Worm (Caenorhabditis elegans): ENCODE measurements around the gene ubc-22.

Gene ubc-22

ce11 chrX:8838176-8838575 is 30.8 kb downstream of the ubc-22 start:
- TF ChIP-seq hmg-4 (GFP tag; optimal IDR thresholded peaks at IDR 0.05) (no peak), sea-1 (GFP tag; conservative IDR thresholded peaks at IDR 0.05) (no peak), ama-1 (optimal IDR thresholded peaks at IDR 0.05) (no peak), B0310.2 (tag; optimal IDR thresholded peaks at IDR 0.05) (no peak), hmbx-1 (tag; optimal IDR thresholded peaks at IDR 0.05) (no peak), tra-4 (tag; optimal IDR thresholded peaks at IDR 0.05) (no peak), scrt-1 (GFP tag; IDR thresholded peaks at IDR 0.05) (no peak), pes-1 (GFP tag; IDR thresholded peaks at IDR 0.05) (no peak), tbx-11 (GFP tag; IDR thresholded peaks at IDR 0.05) (no peak), hnd-1 (tag; optimal IDR thresholded peaks at IDR 0.05) (no peak), F13C5.2 (tag; optimal IDR thresholded peaks at IDR 0.05) (no peak), ets-7 (tag; optimal IDR thresholded peaks at IDR 0.05) (no peak)

DNA sequence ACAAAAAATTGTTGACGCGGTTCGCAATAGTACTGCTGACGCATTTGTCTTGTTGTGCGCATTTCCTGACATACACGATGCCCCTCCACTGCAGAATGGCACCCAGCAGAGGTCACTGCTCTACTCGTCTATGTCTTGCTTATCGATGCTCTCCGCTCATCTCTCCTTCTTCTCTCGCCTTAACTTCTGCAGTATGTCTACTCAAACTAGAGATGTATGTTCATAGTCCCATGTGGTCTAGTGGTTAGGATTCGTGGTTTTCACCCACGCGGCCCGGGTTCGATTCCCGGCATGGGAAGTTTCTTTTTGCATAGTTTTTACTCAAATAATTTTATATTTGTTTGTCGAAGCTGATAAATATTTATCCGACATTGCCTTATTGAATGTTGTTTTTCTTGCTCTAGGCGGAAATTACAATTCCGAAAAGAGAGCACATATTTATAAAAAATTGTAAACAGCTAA is 33.0 kb downstream of the ubc-22 start, which contains the start of gene C28G1.2:
Gene C28G1.2, plus strand, starts transcription at position 130 of the 462 bp plus-strand sequence.
- peak; percentile 96 for TF ChIP-seq B0310.2 (tag; optimal IDR thresholded peaks at IDR 0.05)
- peak; percentile 99 for TF ChIP-seq tbx-37 (GFP tag; conservative IDR thresholded peaks at IDR 0.05)
- peak; percentile 96 for TF ChIP-seq ceh-13 (GFP tag; optimal IDR thresholded peaks at IDR 0.05)
- TF ChIP-seq sea-1 (GFP tag; conservative IDR thresholded peaks at IDR 0.05), result peak; percentile 98
- TF ChIP-seq ceh-36 (tag; optimal IDR thresholded peaks at IDR 0.05), result peak; percentile 96
- peak; percentile 95 for TF ChIP-seq tbx-11 (GFP tag; IDR thresholded peaks at IDR 0.05)
- TF ChIP-seq pes-1 (GFP tag; IDR thresholded peaks at IDR 0.05), result peak; percentile 97
- TF ChIP-seq ama-1 (optimal IDR thresholded peaks at IDR 0.05), result no peak
- TF ChIP-seq ets-7 (tag; optimal IDR thresholded peaks at IDR 0.05), result peak; percentile 89
- TF ChIP-seq scrt-1 (GFP tag; IDR thresholded peaks at IDR 0.05), result peak; percentile 99
- TF ChIP-seq tra-4 (tag; optimal IDR thresholded peaks at IDR 0.05), result peak; percentile 95
- TF ChIP-seq F13C5.2 (tag; optimal IDR thresholded peaks at IDR 0.05), result peak; percentile 98
- peak; percentile 93 for TF ChIP-seq aly-1 (tag; optimal IDR thresholded peaks at IDR 0.05)
- peak; percentile 99 for TF ChIP-seq hmg-4 (GFP tag; optimal IDR thresholded peaks at IDR 0.05)
- peak; percentile 98 for TF ChIP-seq flt-1 (GFP tag; IDR thresholded peaks at IDR 0.05)
- peak; percentile 86 for TF ChIP-seq hmbx-1 (tag; optimal IDR thresholded peaks at IDR 0.05)
- peak; percentile 94 for TF ChIP-seq hnd-1 (tag; optimal IDR thresholded peaks at IDR 0.05)

DNA sequence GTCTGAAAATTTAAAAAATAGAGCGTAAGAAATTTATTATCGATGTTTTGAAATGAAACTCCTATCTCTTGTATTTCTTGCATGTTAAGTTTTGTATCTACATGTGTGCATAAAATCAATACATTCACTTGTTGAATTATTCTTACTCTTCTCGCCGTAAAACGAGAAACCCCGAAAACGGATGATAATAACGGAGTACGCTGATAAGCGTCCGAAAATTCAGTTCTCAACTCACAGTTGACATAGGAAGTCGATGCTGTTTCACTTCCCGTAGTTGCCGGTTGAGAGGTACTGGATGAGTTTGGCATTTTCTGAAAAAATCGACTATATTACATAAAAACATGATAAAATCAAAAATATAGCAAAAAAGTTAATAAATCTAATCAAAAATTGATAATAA is 33.6 kb downstream of the ubc-22 start, which contains the start of gene sec-15:
Gene sec-15, minus strand, starts transcription at position 311 of the 400 bp plus-strand sequence.
- TF ChIP-seq ceh-13 (GFP tag; optimal IDR thresholded peaks at IDR 0.05) (no peak), tbx-11 (GFP tag; IDR thresholded peaks at IDR 0.05) (no peak), hmbx-1 (tag; optimal IDR thresholded peaks at IDR 0.05) (no peak), aly-1 (tag; optimal IDR thresholded peaks at IDR 0.05) (no peak), F13C5.2 (tag; optimal IDR thresholded peaks at IDR 0.05) (no peak), ceh-36 (tag; optimal IDR thresholded peaks at IDR 0.05) (no peak), B0310.2 (tag; optimal IDR thresholded peaks at IDR 0.05) (no peak)

DNA sequence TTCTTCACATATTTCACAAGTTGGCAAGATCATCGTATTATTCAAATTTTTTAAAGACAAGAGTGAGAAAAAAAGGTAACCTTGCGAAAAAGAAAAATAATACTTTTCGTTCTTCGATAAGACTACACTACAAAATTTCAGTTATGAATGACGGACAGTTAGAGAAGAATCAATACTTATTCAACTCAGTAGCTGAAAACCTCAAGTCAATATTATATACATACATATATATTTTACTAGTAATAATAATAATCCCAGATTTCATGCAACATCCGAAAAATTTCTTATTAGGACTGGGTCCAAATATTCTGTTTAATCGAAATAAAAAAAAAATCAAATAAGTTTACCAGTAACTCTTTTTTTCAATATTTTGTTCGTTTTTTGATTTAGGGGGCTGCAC is 37.8 kb downstream of the ubc-22 start, which contains the start of gene C28G1.6:
Gene C28G1.6, minus strand, starts transcription at position 101 of the 400 bp plus-strand sequence.
- TF ChIP-seq ets-7 (tag; optimal IDR thresholded peaks at IDR 0.05) (no peak), tbx-37 (GFP tag; conservative IDR thresholded peaks at IDR 0.05) (no peak), F13C5.2 (tag; optimal IDR thresholded peaks at IDR 0.05) (no peak), ama-1 (optimal IDR thresholded peaks at IDR 0.05) (no peak), ceh-13 (GFP tag; optimal IDR thresholded peaks at IDR 0.05) (no peak), sea-1 (GFP tag; conservative IDR thresholded peaks at IDR 0.05) (no peak), tbx-11 (GFP tag; IDR thresholded peaks at IDR 0.05) (no peak), flt-1 (GFP tag; IDR thresholded peaks at IDR 0.05) (no peak), B0310.2 (tag; optimal IDR thresholded peaks at IDR 0.05) (no peak), tra-4 (tag; optimal IDR thresholded peaks at IDR 0.05) (no peak), hnd-1 (tag; optimal IDR thresholded peaks at IDR 0.05) (no peak), aly-1 (tag; optimal IDR thresholded peaks at IDR 0.05) (no peak), hmg-4 (GFP tag; optimal IDR thresholded peaks at IDR 0.05) (no peak), hmbx-1 (tag; optimal IDR thresholded peaks at IDR 0.05) (no peak), scrt-1 (GFP tag; IDR thresholded peaks at IDR 0.05) (no peak), ceh-36 (tag; optimal IDR thresholded peaks at IDR 0.05) (no peak), pes-1 (GFP tag; IDR thresholded peaks at IDR 0.05) (no peak)

DNA sequence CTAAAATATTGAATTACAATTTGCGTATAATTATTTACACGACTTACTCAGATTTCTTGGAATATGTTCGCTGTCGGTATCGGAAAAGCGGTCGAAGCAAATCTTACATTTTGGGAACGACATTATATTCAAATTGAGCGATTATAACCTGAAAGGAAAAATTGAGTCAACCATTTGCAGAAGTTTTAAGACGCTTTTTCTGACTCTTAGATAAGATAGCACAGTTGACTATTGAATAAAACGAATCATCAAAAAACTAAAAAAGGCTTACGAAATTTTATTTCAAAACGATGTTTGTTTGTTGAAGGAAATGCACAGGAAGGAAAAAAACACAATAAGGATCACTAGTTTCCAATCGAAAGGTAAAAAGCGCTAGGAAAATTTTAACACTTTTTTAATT is 40.6 kb downstream of the ubc-22 start, which contains the start of gene rcs-1:
Gene rcs-1, minus strand, starts transcription at position 176 of the 400 bp plus-strand sequence.
- TF ChIP-seq hmg-4 (GFP tag; optimal IDR thresholded peaks at IDR 0.05) (no peak), ama-1 (optimal IDR thresholded peaks at IDR 0.05) (no peak), B0310.2 (tag; optimal IDR thresholded peaks at IDR 0.05) (no peak), hmbx-1 (tag; optimal IDR thresholded peaks at IDR 0.05) (no peak), sea-1 (GFP tag; conservative IDR thresholded peaks at IDR 0.05) (no peak), flt-1 (GFP tag; IDR thresholded peaks at IDR 0.05) (no peak), hnd-1 (tag; optimal IDR thresholded peaks at IDR 0.05) (no peak), tra-4 (tag; optimal IDR thresholded peaks at IDR 0.05) (no peak), ceh-36 (tag; optimal IDR thresholded peaks at IDR 0.05) (no peak), aly-1 (tag; optimal IDR thresholded peaks at IDR 0.05) (no peak), tbx-37 (GFP tag; conservative IDR thresholded peaks at IDR 0.05) (no peak), ceh-13 (GFP tag; optimal IDR thresholded peaks at IDR 0.05) (no peak), F13C5.2 (tag; optimal IDR thresholded peaks at IDR 0.05) (no peak), ets-7 (tag; optimal IDR thresholded peaks at IDR 0.05) (no peak), scrt-1 (GFP tag; IDR thresholded peaks at IDR 0.05) (no peak), pes-1 (GFP tag; IDR thresholded peaks at IDR 0.05) (no peak), tbx-11 (GFP tag; IDR thresholded peaks at IDR 0.05) (no peak)

ce11 chrX:8824437-8824836 is 44.5 kb downstream of the ubc-22 start, which contains the start of gene ifd-1:
Gene ifd-1 (minus strand): TSS chrX:8824448.
- TF ChIP-seq hnd-1 (tag; optimal IDR thresholded peaks at IDR 0.05) (no peak), ceh-36 (tag; optimal IDR thresholded peaks at IDR 0.05) (no peak), pes-1 (GFP tag; IDR thresholded peaks at IDR 0.05) (no peak), B0310.2 (tag; optimal IDR thresholded peaks at IDR 0.05) (no peak), flt-1 (GFP tag; IDR thresholded peaks at IDR 0.05) (no peak), tbx-11 (GFP tag; IDR thresholded peaks at IDR 0.05) (no peak), F13C5.2 (tag; optimal IDR thresholded peaks at IDR 0.05) (no peak), sea-1 (GFP tag; conservative IDR thresholded peaks at IDR 0.05) (no peak), ets-7 (tag; optimal IDR thresholded peaks at IDR 0.05) (no peak), ceh-13 (GFP tag; optimal IDR thresholded peaks at IDR 0.05) (no peak), tbx-37 (GFP tag; conservative IDR thresholded peaks at IDR 0.05) (no peak), hmbx-1 (tag; optimal IDR thresholded peaks at IDR 0.05) (no peak), scrt-1 (GFP tag; IDR thresholded peaks at IDR 0.05) (no peak), hmg-4 (GFP tag; optimal IDR thresholded peaks at IDR 0.05) (no peak), aly-1 (tag; optimal IDR thresholded peaks at IDR 0.05) (no peak)
